Worm (Caenorhabditis elegans) whole organism, early embryonic: ENCODE measurements around the gene prcc-1.

Experiments used
- B0310.2 ChIP-seq: sonication (generic microtip); optimal IDR thresholded peaks from 2 replicates; lab custom pipeline; 2016; ENCODE audit warnings: mild to moderate bottlenecking, missing genetic modification characterization, missing compliant biosample characterization
- F13C5.2 ChIP-seq: sonication (generic microtip); optimal IDR thresholded peaks from 2 replicates; lab custom pipeline; 2017; ENCODE audit warnings: mild to moderate bottlenecking, missing genetic modification characterization, inconsistent platforms, missing compliant biosample characterization
- aly-1 ChIP-seq: sonication (generic microtip); optimal IDR thresholded peaks from 2 replicates; lab custom pipeline; 2016; ENCODE audit warnings: missing genetic modification characterization, missing compliant biosample characterization
- ama-1 ChIP-seq: fragments of 150-350 bp; optimal IDR thresholded peaks from 2 replicates; lab custom pipeline; 2014
- ceh-13 ChIP-seq: fragments of 200-800 bp; sonication (Bioruptor generic); optimal IDR thresholded peaks from 2 replicates; lab custom pipeline; 2018; ENCODE audit warnings: mild to moderate bottlenecking, missing genetic modification characterization, missing compliant biosample characterization
- ceh-36 ChIP-seq: sonication (generic microtip); optimal IDR thresholded peaks from 2 replicates; lab custom pipeline; 2016; ENCODE audit warnings: missing genetic modification characterization, inconsistent platforms, missing compliant biosample characterization
- ets-7 ChIP-seq: sonication (generic microtip); optimal IDR thresholded peaks from 2 replicates; lab custom pipeline; 2016; ENCODE audit warnings: missing genotype, missing genetic modification characterization, missing compliant biosample characterization
- flt-1 ChIP-seq: fragments of 200-800 bp; sonication (Bioruptor generic); IDR thresholded peaks from 2 replicates; pipeline ENCODE4 v1.3.6; 2022; ENCODE audit warnings: missing genetic modification characterization, missing compliant biosample characterization
- hmbx-1 ChIP-seq: sonication (generic microtip); optimal IDR thresholded peaks from 2 replicates; lab custom pipeline; 2016; ENCODE audit warnings: mild to moderate bottlenecking, missing genetic modification characterization, missing compliant biosample characterization
- hmg-4 ChIP-seq: fragments of 200-800 bp; sonication (Bioruptor generic); optimal IDR thresholded peaks from 2 replicates; lab custom pipeline; 2018; ENCODE audit warnings: mild to moderate bottlenecking, missing genetic modification characterization, missing compliant biosample characterization
- hnd-1 ChIP-seq: sonication (generic microtip); optimal IDR thresholded peaks from 2 replicates; lab custom pipeline; 2016; ENCODE audit warnings: missing genetic modification characterization, missing compliant biosample characterization
- pes-1 ChIP-seq: fragments of 200-800 bp; sonication (Bioruptor generic); IDR thresholded peaks from 2 replicates; pipeline ENCODE4 v1.3.6; 2022; ENCODE audit warnings: missing genetic modification reagents, missing genetic modification characterization, missing compliant biosample characterization
- scrt-1 ChIP-seq: fragments of 200-800 bp; sonication (Bioruptor generic); IDR thresholded peaks from 2 replicates; pipeline ENCODE4 v1.3.6; 2022; ENCODE audit warnings: missing genetic modification characterization, missing compliant biosample characterization
- sea-1 ChIP-seq: fragments of 200-800 bp; sonication (Bioruptor generic); conservative IDR thresholded peaks from 2 replicates; pipeline ENCODE4 v1.3.6; 2022; ENCODE audit warnings: missing genetic modification characterization, missing compliant biosample characterization
- tbx-11 ChIP-seq: fragments of 200-800 bp; sonication (Bioruptor generic); IDR thresholded peaks from 2 replicates; pipeline ENCODE4 v1.3.6; 2022; ENCODE audit warnings: missing genetic modification characterization, missing compliant biosample characterization
- tbx-37 ChIP-seq: fragments of 200-800 bp; sonication (Bioruptor generic); conservative IDR thresholded peaks from 2 replicates; pipeline ENCODE4 v1.3.6; 2022; ENCODE audit warnings: missing genetic modification reagents, missing genetic modification characterization, missing compliant biosample characterization
- tra-4 ChIP-seq: sonication (generic microtip); optimal IDR thresholded peaks from 2 replicates; lab custom pipeline; 2017; ENCODE audit warnings: missing genetic modification characterization, missing compliant biosample characterization

prcc-1 gene

DNA sequence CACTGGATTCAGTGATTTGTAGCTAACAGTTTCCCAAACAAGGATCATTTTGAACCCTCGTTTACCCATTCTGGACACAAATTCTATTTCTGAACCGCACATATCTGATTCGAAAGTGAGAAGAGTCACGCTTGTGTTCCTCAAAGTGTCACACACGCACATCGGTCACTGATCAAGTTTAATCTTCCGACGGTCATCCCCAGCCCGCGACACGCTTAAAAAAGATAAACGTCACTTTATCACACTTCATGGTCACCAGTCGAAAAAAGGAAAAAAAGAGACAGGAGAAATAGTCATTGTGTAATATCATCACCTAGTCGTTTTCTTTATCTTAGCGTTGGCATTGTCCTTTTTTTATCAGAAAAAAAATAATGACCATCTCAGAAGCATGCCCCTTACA, 15.9 kb downstream of the prcc-1 start:
- no peak for TF ChIP-seq ceh-36 (tag; lab: Kevin White, UChicago)
- TF ChIP-seq hmg-4 (GFP tag; lab: Kevin White, UChicago), result no peak
- TF ChIP-seq B0310.2 (tag; lab: Kevin White, UChicago), result no peak
- TF ChIP-seq F13C5.2 (tag; lab: Kevin White, UChicago), result no peak
- no peak for TF ChIP-seq pes-1 (GFP tag; lab: Robert Waterston, UW)
- no peak for TF ChIP-seq scrt-1 (GFP tag; lab: Robert Waterston, UW)
- TF ChIP-seq hnd-1 (tag; lab: Kevin White, UChicago), result no peak
- no peak for TF ChIP-seq tra-4 (tag; lab: Kevin White, UChicago)
- TF ChIP-seq aly-1 (tag; lab: Kevin White, UChicago), result no peak
- TF ChIP-seq ets-7 (tag; lab: Kevin White, UChicago), result no peak
- no peak for TF ChIP-seq ama-1 (lab: Kevin White, UChicago)
- no peak for TF ChIP-seq tbx-11 (GFP tag; lab: Robert Waterston, UW)
- TF ChIP-seq tbx-37 (GFP tag; lab: Robert Waterston, UW), result no peak

DNA sequence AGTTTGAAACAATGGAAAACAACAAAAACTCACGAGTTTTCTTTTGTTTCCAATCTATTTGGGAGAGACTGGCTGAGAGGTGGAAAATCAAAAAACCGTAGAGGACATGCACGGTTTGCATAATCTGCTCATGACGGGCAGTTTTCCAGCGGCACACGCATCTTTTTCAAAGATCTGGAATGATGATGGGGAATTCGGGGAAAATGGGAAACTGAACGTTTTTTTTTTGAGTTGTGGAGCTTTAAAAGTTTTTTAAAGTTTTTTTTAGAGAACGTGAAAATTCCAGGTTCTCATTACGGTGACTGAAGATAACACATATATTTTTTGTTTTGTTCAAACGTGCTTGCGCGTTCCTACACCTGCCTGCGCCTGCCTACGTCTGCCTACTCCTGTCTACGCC, 17.0 kb downstream of the prcc-1 start, which contains the start of gene C39E9.7:
Gene C39E9.7 (minus strand): TSS at position 101 of the 400 bp plus-strand sequence.
- TF ChIP-seq hnd-1 (tag; lab: Kevin White, UChicago) (no peak), pes-1 (GFP tag; lab: Robert Waterston, UW) (no peak), F13C5.2 (tag; lab: Kevin White, UChicago) (no peak), scrt-1 (GFP tag; lab: Robert Waterston, UW) (no peak)

DNA sequence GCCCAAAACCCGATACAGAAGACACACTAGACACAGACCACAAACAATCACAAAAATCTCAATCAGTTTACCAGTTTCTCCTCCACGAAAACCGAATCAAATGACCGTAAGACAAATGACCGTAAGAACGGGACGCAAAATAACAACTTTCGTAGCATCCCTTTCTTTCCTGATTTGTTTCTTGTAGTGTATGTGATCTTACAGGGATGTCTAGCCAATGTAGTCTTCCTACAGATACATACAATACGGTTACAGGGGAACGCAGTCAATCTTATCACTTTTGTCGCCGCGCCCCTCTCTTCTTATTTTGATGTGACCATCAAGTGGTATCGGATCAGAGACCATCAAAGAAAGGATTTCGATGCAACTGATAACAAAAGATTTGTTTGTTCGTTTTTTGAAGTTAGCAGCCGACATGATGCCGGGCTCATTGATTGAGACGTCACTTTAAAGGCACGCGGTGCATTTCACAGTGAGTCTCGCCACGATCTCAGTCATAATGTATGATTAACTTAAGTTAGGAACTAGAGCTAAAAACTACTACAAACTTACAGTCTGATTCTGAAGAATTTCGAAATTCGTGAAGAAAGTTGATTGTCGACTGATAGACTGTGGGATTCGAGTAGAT, 17.9 kb downstream of the prcc-1 start:
- TF ChIP-seq hmbx-1 (tag; lab: Kevin White, UChicago) (no peak), hmg-4 (GFP tag; lab: Kevin White, UChicago) (no peak), ets-7 (tag; lab: Kevin White, UChicago) (no peak), aly-1 (tag; lab: Kevin White, UChicago) (no peak), flt-1 (GFP tag; lab: Robert Waterston, UW) (no peak), hnd-1 (tag; lab: Kevin White, UChicago) (no peak), tra-4 (tag; lab: Kevin White, UChicago) (no peak), ceh-13 (no peak), F13C5.2 (tag; lab: Kevin White, UChicago) (no peak), ama-1 (lab: Kevin White, UChicago) (no peak), tbx-37 (GFP tag; lab: Robert Waterston, UW) (no peak), sea-1 (GFP tag; lab: Robert Waterston, UW) (no peak), scrt-1 (GFP tag; lab: Robert Waterston, UW) (no peak), pes-1 (GFP tag; lab: Robert Waterston, UW) (no peak), tbx-11 (GFP tag; lab: Robert Waterston, UW) (no peak), B0310.2 (tag; lab: Kevin White, UChicago) (no peak), ceh-36 (tag; lab: Kevin White, UChicago) (no peak)

DNA sequence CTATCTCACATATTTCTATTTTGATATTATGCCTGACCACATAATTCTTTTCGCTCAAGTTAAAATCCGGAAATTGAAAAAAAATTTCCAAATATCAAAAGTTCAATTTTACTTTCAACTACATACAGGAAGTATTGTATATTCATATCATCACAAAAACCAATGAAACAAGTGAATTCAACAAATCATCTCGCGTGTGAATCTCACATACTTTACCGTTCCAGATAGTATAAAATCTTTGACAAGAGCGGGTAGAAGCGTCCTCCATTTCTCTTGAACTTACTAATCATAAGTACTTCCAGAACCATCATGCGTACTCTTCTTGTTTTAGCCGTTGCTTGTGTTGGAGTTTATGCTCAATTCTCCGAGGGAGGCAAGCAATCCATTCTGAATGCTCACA, 22.1 kb downstream of the prcc-1 start, which contains the start of gene scl-8:
Gene scl-8 (plus strand): TSS at position 301 of the 400 bp plus-strand sequence.
- TF ChIP-seq tra-4 (tag; lab: Kevin White, UChicago), result no peak

DNA sequence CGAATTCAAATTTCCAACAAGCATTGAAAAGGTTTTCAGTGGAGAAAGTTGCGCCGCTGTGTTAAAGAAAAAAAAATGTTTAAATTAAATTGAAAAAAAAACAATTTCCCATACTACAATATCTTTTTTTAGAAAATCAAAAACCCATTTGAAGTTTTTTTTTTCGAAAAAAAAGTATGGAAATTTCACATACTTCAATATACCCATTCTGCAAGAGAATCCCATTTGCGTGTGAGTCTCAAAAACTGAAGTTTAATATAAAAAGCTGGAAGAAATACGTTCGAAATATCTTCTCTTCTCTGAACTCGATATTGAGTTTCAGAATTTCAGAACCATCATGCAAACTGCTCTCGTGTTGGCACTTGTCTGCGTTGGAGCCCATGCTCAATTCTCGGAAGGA, 23.5 kb downstream of the prcc-1 start, which contains the start of gene scl-7:
Gene scl-7 (plus strand): TSS at position 301 of the 400 bp plus-strand sequence.
- TF ChIP-seq aly-1 (tag; lab: Kevin White, UChicago) (no peak), ama-1 (lab: Kevin White, UChicago) (no peak), sea-1 (GFP tag; lab: Robert Waterston, UW) (no peak), ets-7 (tag; lab: Kevin White, UChicago) (no peak), hnd-1 (tag; lab: Kevin White, UChicago) (no peak), scrt-1 (GFP tag; lab: Robert Waterston, UW) (no peak), flt-1 (GFP tag; lab: Robert Waterston, UW) (no peak), tra-4 (tag; lab: Kevin White, UChicago) (no peak)

DNA sequence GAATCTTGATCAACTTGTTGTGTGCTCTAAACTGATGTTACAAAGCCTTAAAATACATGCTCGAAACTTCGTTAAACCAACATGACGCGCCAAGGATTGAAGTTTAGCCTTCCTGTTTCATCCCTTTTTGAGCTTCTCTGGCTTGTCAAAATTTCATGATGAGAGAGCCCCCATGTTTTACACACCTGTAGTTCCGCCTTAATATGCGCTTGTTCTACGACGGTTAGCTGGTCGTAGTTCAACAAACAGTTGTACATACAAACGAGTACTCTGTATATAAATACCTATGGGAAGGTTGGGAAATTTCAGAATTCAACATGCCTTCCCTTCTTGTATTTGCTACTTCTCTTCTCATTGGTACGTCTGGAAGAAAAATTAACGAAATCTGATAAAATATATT, 25.1 kb downstream of the prcc-1 start, which contains the start of gene scl-6:
Gene scl-6 (plus strand): TSS at position 301 of the 400 bp plus-strand sequence.
- no peak for TF ChIP-seq sea-1 (GFP tag; lab: Robert Waterston, UW)
- no peak for TF ChIP-seq pes-1 (GFP tag; lab: Robert Waterston, UW)
- no peak for TF ChIP-seq scrt-1 (GFP tag; lab: Robert Waterston, UW)
- TF ChIP-seq B0310.2 (tag; lab: Kevin White, UChicago), result no peak
- TF ChIP-seq ets-7 (tag; lab: Kevin White, UChicago), result no peak
- TF ChIP-seq hmbx-1 (tag; lab: Kevin White, UChicago), result no peak
- no peak for TF ChIP-seq flt-1 (GFP tag; lab: Robert Waterston, UW)
- TF ChIP-seq aly-1 (tag; lab: Kevin White, UChicago), result no peak
- no peak for TF ChIP-seq ceh-36 (tag; lab: Kevin White, UChicago)
- TF ChIP-seq hnd-1 (tag; lab: Kevin White, UChicago), result no peak
- TF ChIP-seq F13C5.2 (tag; lab: Kevin White, UChicago), result no peak
- no peak for TF ChIP-seq hmg-4 (GFP tag; lab: Kevin White, UChicago)
- no peak for TF ChIP-seq ceh-13
- no peak for TF ChIP-seq ama-1 (lab: Kevin White, UChicago)
- TF ChIP-seq tra-4 (tag; lab: Kevin White, UChicago), result no peak
- no peak for TF ChIP-seq tbx-11 (GFP tag; lab: Robert Waterston, UW)
- TF ChIP-seq tbx-37 (GFP tag; lab: Robert Waterston, UW), result no peak

DNA sequence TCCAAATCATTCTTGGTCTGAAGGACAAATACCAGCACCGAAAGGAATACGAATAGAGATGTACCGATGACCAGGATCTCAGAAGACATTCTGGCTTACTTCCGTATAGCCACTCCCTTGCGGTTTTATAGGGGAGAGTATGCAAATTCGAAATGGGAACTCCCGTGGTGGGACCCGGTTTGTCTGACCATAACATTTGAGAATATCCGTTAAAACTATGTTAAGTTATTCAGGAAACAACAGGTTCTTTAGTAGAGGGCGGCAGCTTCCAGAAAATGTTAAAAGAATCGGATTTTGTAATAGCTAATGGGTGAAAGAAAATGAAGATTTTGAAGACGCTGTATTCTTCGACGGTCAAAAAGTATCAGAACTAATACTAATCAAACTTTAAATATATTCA, 26.4 kb downstream of the prcc-1 start, which contains the start of gene col-131:
Gene col-131 (minus strand): TSS at position 101 of the 400 bp plus-strand sequence.
- TF ChIP-seq hmg-4 (GFP tag; lab: Kevin White, UChicago) (no peak), hnd-1 (tag; lab: Kevin White, UChicago) (no peak), ama-1 (lab: Kevin White, UChicago) (no peak), tbx-11 (GFP tag; lab: Robert Waterston, UW) (no peak), scrt-1 (GFP tag; lab: Robert Waterston, UW) (no peak), aly-1 (tag; lab: Kevin White, UChicago) (no peak), hmbx-1 (tag; lab: Kevin White, UChicago) (no peak), pes-1 (GFP tag; lab: Robert Waterston, UW) (no peak), tbx-37 (GFP tag; lab: Robert Waterston, UW) (no peak), ets-7 (tag; lab: Kevin White, UChicago) (no peak)
